Worm (Caenorhabditis elegans) whole organism, late embryonic: Measurements from ENCODE around the gene C25F9.12.

Experiments used
- ama-1 ChIP-seq: fragments of 150-350 bp; optimal IDR thresholded peaks from 2 replicates; lab custom pipeline; 2014
- ceh-30 ChIP-seq: fragments of 150-350 bp; optimal IDR thresholded peaks from 2 replicates; lab custom pipeline; 2014; ENCODE audit warnings: missing biosample characterization, missing genetic modification characterization
- ceh-34 ChIP-seq: sonication (generic microtip); optimal IDR thresholded peaks from 2 replicates; lab custom pipeline; 2016; ENCODE audit warnings: mild to moderate bottlenecking, missing genetic modification characterization, missing compliant biosample characterization
- elt-2 ChIP-seq: sonication (generic microtip); optimal IDR thresholded peaks from 2 replicates; lab custom pipeline; 2016; ENCODE audit warnings: missing genetic modification reagents, missing genetic modification characterization, missing compliant biosample characterization
- fkh-6 ChIP-seq: sonication (generic microtip); optimal IDR thresholded peaks from 2 replicates; lab custom pipeline; 2016; ENCODE audit warnings: missing genetic modification characterization, missing compliant biosample characterization
- pha-4 ChIP-seq: fragments of 150-350 bp; optimal IDR thresholded peaks from 2 replicates; lab custom pipeline; 2018; ENCODE audit warnings: missing biosample characterization, missing genetic modification reagents, missing genetic modification characterization

- no peak for TF ChIP-seq pha-4
- no peak for TF ChIP-seq ceh-34
- TF ChIP-seq ama-1 = no peak
- TF ChIP-seq fkh-6 (tag; lab: Kevin White, UChicago) = no peak
- no peak for TF ChIP-seq ceh-30
- no peak for TF ChIP-seq elt-2
Measured at ce11 chrV:19396576-19397313, 6.0 kb downstream of the C25F9.12 start.
